Worm (Caenorhabditis elegans) whole organism, late embryonic: Measurements from ENCODE around the gene F13E9.12.

Experiments used
- ama-1 ChIP-seq: fragments of 150-350 bp; optimal IDR thresholded peaks from 2 replicates; lab custom pipeline; 2014
- hlh-6 ChIP-seq: sonication (generic microtip); optimal IDR thresholded peaks from 2 replicates; lab custom pipeline; 2016; ENCODE audit warnings: missing genotype, missing genetic modification characterization, missing compliant biosample characterization
- lin-11 ChIP-seq: fragments of 200-800 bp; sonication (Bioruptor generic); optimal IDR thresholded peaks from 2 replicates; lab custom pipeline; 2018; ENCODE audit warnings: mild to moderate bottlenecking, missing genetic modification characterization, missing compliant biosample characterization
- npax-4 ChIP-seq: sonication (generic microtip); optimal IDR thresholded peaks from 2 replicates; lab custom pipeline; 2016; ENCODE audit warnings: missing genetic modification characterization, missing compliant biosample characterization

ce11 chrIV:10887285-10887684 is 12.9 kb upstream of the F13E9.12 start, which contains the start of gene F13E9.16:
- TF ChIP-seq lin-11 (tag; lab: Kevin White, UChicago): no peak
- no peak for TF ChIP-seq npax-4 (tag; lab: Kevin White, UChicago)
- TF ChIP-seq ama-1 (lab: Kevin White, UChicago): no peak
- no peak for TF ChIP-seq hlh-6 (tag; lab: Kevin White, UChicago)
